Worm (Caenorhabditis elegans): Measurements from ENCODE around the gene K01A6.5.

The K01A6.5 gene

DNA sequence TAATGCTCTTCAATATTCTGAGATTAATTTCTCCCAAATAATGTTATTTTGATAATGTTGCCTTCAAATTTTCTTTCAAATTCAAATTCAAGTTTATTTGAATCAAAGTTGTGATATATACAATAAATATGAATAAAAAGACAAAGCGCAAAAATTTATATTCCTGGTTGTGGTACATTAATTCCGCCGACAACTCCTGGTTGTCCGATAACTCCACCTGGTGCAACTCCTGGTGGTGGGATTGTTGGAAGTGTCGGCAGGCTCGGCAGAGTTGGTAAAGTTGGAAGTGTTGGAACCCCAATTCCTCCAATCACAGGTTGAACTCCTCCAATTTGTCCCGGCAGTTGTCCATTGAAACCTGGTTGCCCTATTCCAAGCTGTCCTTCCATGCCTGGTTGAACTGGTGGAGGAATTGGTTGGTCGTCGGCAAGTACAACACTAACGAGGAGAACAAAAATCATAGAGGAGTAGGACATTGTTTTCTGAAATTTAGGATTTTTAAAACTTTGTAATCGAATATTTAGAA is 4.4 kb upstream of the K01A6.5 start, which contains the start of gene K01A6.7:
Gene K01A6.7, minus strand, starts transcription at position 476 of the 526 bp plus-strand sequence.
- TF ChIP-seq dmd-4 (tag; optimal IDR thresholded peaks at IDR 0.05; ENCODE audit: borderline replicate concordance) (no peak), pros-1 (tag; optimal IDR thresholded peaks at IDR 0.05) (no peak), dve-1 (tag; optimal IDR thresholded peaks at IDR 0.05) (no peak), sox-4 (tag; optimal IDR thresholded peaks at IDR 0.05) (no peak)

- no peak for TF ChIP-seq zip-5 (tag; optimal IDR thresholded peaks at IDR 0.05)
- TF ChIP-seq pag-3 (tag; optimal IDR thresholded peaks at IDR 0.05; ENCODE audit: borderline replicate concordance), result no peak
Observed at ce11 chrIV:11740204-11740603, 2.3 kb upstream of the K01A6.5 start, which contains the start of gene K01A6.4. Gene K01A6.4, minus strand, starts transcription at chrIV:11740304.

- TF ChIP-seq ztf-16 (tag; optimal IDR thresholded peaks at IDR 0.05) (no peak), dmd-4 (tag; optimal IDR thresholded peaks at IDR 0.05; ENCODE audit: borderline replicate concordance) (no peak), ceh-19 (GFP tag; optimal IDR thresholded peaks at IDR 0.05) (no peak), tbx-2 (tag; optimal IDR thresholded peaks at IDR 0.05) (no peak), unc-3 (GFP tag; conservative IDR thresholded peaks at IDR 0.05) (no peak), unc-3 (tag; optimal IDR thresholded peaks at IDR 0.05) (no peak), lin-11 (tag; optimal IDR thresholded peaks at IDR 0.05) (no peak), ets-4 (tag; optimal IDR thresholded peaks at IDR 0.05) (no peak), ceh-48 (tag; optimal IDR thresholded peaks at IDR 0.05) (no peak), fax-1 (tag; optimal IDR thresholded peaks at IDR 0.05) (no peak), che-1 (tag; optimal IDR thresholded peaks at IDR 0.05) (no peak)
Observed at ce11 chrIV:11743813-11744212, 1.3 kb downstream of the K01A6.5 start.

- TF ChIP-seq hlh-30 (tag; optimal IDR thresholded peaks at IDR 0.05; ENCODE audit: insufficient read depth) (peak; percentile 38), ceh-14 (tag; optimal IDR thresholded peaks at IDR 0.05) (no peak), ceh-24 (tag; optimal IDR thresholded peaks at IDR 0.05) (no peak)
Observed at ce11 chrIV:11744287-11744686, 1.8 kb downstream of the K01A6.5 start.

- TF ChIP-seq dve-1 (tag; optimal IDR thresholded peaks at IDR 0.05) (no peak), sdc-2 (tag; optimal IDR thresholded peaks at IDR 0.05) (no peak), syd-9 (tag; optimal IDR thresholded peaks at IDR 0.05) (no peak), ref-2 (tag; optimal IDR thresholded peaks at IDR 0.05) (no peak), pag-3 (tag; optimal IDR thresholded peaks at IDR 0.05; ENCODE audit: borderline replicate concordance) (no peak), nhr-232 (tag; optimal IDR thresholded peaks at IDR 0.05) (no peak), zip-5 (tag; optimal IDR thresholded peaks at IDR 0.05) (no peak), hlh-30 (tag; optimal IDR thresholded peaks at IDR 0.05; ENCODE audit: insufficient read depth) (no peak), unc-86 (tag; optimal IDR thresholded peaks at IDR 0.05) (no peak), unc-3 (GFP tag; conservative IDR thresholded peaks at IDR 0.05) (no peak), unc-3 (tag; optimal IDR thresholded peaks at IDR 0.05) (no peak), Y22D7AL.16 (tag; optimal IDR thresholded peaks at IDR 0.05) (no peak), sox-4 (tag; optimal IDR thresholded peaks at IDR 0.05) (no peak)
Observed at ce11 chrIV:11745340-11745739, 2.8 kb downstream of the K01A6.5 start, which contains the start of gene gem-4. Gene gem-4, plus strand, starts transcription at chrIV:11745640.

- TF ChIP-seq dve-1 (tag; optimal IDR thresholded peaks at IDR 0.05) (no peak), ceh-18 (tag; optimal IDR thresholded peaks at IDR 0.05) (peak; percentile 15), ceh-31 (tag; optimal IDR thresholded peaks at IDR 0.05) (no peak)
Observed at ce11 chrIV:11748852-11749251, 6.3 kb downstream of the K01A6.5 start, which contains the start of gene T12A7.6. Gene T12A7.6, plus strand, starts transcription at chrIV:11749220.

- TF ChIP-seq ceh-31 (tag; optimal IDR thresholded peaks at IDR 0.05) (no peak), ceh-6 (GFP tag; optimal IDR thresholded peaks at IDR 0.05) (no peak)
Observed at ce11 chrIV:11754328-11754727, 11.8 kb downstream of the K01A6.5 start, which contains the start of gene scl-18. Gene scl-18, minus strand, starts transcription at chrIV:11754428.

All from whole organism, late embryonic.